Fruit fly (Drosophila melanogaster): ENCODE measurements around the gene GlcAT-S.

The GlcAT-S gene

DNA sequence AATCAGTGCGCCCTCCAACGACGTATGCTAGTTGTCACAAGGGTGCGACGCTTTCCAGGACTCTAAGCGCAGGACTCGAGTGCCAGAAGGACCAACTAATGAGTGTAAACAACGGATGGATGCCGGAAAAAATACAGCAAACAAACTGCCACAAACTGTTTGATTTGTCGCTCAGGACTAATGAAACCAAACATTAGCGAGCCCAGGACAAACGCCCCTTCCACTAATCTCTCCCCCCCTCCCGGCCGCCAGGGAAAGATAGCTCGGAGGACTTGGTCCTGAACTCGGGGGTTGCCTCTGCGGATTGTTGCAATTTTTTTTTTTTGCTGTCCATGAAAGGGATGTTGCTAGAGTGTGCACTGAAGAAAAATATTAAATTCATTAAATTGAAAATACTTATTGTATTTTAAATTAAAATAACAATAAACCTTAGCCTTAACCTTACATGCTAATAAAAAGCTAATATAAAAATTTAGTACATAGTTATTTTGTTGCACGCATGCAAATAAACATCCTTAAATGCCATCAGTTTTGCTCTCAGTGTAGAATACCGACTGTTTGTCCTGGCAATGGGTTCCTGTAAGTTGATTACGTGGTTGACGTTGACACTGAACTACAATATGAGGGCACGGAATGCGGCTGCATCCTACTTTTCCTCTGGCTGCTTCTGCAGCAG, 21.5 kb upstream of the GlcAT-S start (continued):
- TF ChIP-seq Blimp-1 (GFP tag; optimal IDR thresholded peaks at IDR 0.05) (peak; percentile 71), Hmx (GFP tag; optimal IDR thresholded peaks at IDR 0.05) (no peak), B-H1 (GFP tag; IDR thresholded peaks at IDR 0.05) (no peak), ash1 (GFP tag; optimal IDR thresholded peaks at IDR 0.05) (no peak), CG6689 (GFP tag; IDR thresholded peaks at IDR 0.05) (peak; percentile 74), knrl (GFP tag; IDR thresholded peaks at IDR 0.05; ENCODE audit: partially characterized antibody) (no peak), zen2 (GFP tag; IDR thresholded peaks at IDR 0.05; ENCODE audit: partially characterized antibody) (no peak), CG14710 (tag; optimal IDR thresholded peaks at IDR 0.05) (peak; percentile 76), CG13287 (GFP tag; IDR thresholded peaks at IDR 0.05; ENCODE audit: partially characterized antibody) (no peak), CG1832 (GFP tag; optimal IDR thresholded peaks at IDR 0.05) (no peak), Rx (GFP tag; IDR thresholded peaks at IDR 0.05) (no peak), CG15011 (GFP tag; optimal IDR thresholded peaks at IDR 0.05) (no peak), Pdp1 (GFP tag; optimal IDR thresholded peaks at IDR 0.05) (no peak), lab (GFP tag; optimal IDR thresholded peaks at IDR 0.05) (peak; percentile 9), Myb (GFP tag; optimal IDR thresholded peaks at IDR 0.05) (no peak), CG4707 (GFP tag; optimal IDR thresholded peaks at IDR 0.05) (no peak), bsh (GFP tag; optimal IDR thresholded peaks at IDR 0.05) (peak in 1 of 2 experiments; percentile 78), CG31224 (GFP tag; IDR thresholded peaks at IDR 0.05) (no peak), CG17328 (GFP tag; IDR thresholded peaks at IDR 0.05) (peak; percentile 71), ERR (GFP tag; optimal IDR thresholded peaks at IDR 0.05) (no peak), wor (GFP tag; IDR thresholded peaks at IDR 0.05) (no peak), ase (GFP tag; IDR thresholded peaks at IDR 0.05) (no peak), CG12942 (GFP tag; optimal IDR thresholded peaks at IDR 0.05) (no peak), Scr (GFP tag; IDR thresholded peaks at IDR 0.05; ENCODE audit: partially characterized antibody) (no peak), lola (GFP tag; optimal IDR thresholded peaks at IDR 0.05) (peak in 1 of 3 experiments; percentile 86), jumu (GFP tag; optimal IDR thresholded peaks at IDR 0.05) (no peak), CG11456 (GFP tag; IDR thresholded peaks at IDR 0.05) (no peak), Ada2b (GFP tag; IDR thresholded peaks at IDR 0.05) (no peak), trem (tag; optimal IDR thresholded peaks at IDR 0.05) (peak; percentile 62), CG10431 (GFP tag; optimal IDR thresholded peaks at IDR 0.05) (no peak), CG34422 (GFP tag; IDR thresholded peaks at IDR 0.05) (peak; percentile 51; the same call in 1 of the 3 replicates), CG4617 (GFP tag; optimal IDR thresholded peaks at IDR 0.05; ENCODE audit: borderline replicate concordance) (no peak), cwo (GFP tag; optimal IDR thresholded peaks at IDR 0.05) (no peak), nau (GFP tag; optimal IDR thresholded peaks at IDR 0.05) (no peak), chinmo (GFP tag; IDR thresholded peaks at IDR 0.05; ENCODE audit: partially characterized antibody) (no peak), CG18476 (GFP tag; optimal IDR thresholded peaks at IDR 0.05) (no peak), Adf1 (GFP tag; IDR thresholded peaks at IDR 0.05) (no peak), Doc3 (GFP tag; IDR thresholded peaks at IDR 0.05; ENCODE audit: partially characterized antibody) (no peak), CG32772 (GFP tag; IDR thresholded peaks at IDR 0.05) (peak; percentile 42; the same call in 1 of the 2 replicates), CG4820 (GFP tag; optimal IDR thresholded peaks at IDR 0.05) (peak; percentile 42), Lhr (GFP tag; optimal IDR thresholded peaks at IDR 0.05) (peak; percentile 12), eyg (GFP tag; optimal IDR thresholded peaks at IDR 0.05) (no peak), btn (GFP tag; optimal IDR thresholded peaks at IDR 0.05) (no peak), crp (GFP tag; optimal IDR thresholded peaks at IDR 0.05) (no peak), grn (GFP tag; optimal IDR thresholded peaks at IDR 0.05) (no peak), CG2116 (GFP tag; optimal IDR thresholded peaks at IDR 0.05) (no peak), CG2202 (tag; optimal IDR thresholded peaks at IDR 0.05) (peak; percentile 46), Hey (tag; optimal IDR thresholded peaks at IDR 0.05) (no peak)

Data from whole organism, embryonic.